Fruit fly (Drosophila melanogaster) whole organism, embryonic: Measurements from ENCODE around the gene CG31515.
A peak's percentile ranks its signal among the peaks of the same experiment; 100 is the strongest.

Experiments
- ATbp ChIP-seq: fragments of 200-800 bp; sonication (Bioruptor generic); optimal IDR thresholded peaks from 2 replicates; lab custom pipeline; 2017; ENCODE audit warnings: missing biosample characterization, mild to moderate bottlenecking, missing genetic modification characterization, missing genetic modification reagents
- Bteb2 ChIP-seq: fragments of 200-800 bp; sonication (Bioruptor generic); optimal IDR thresholded peaks from 2 replicates; lab custom pipeline; 2016; ENCODE audit warnings: missing biosample characterization, missing genetic modification characterization
- C15 ChIP-seq: fragments of 200-800 bp; sonication (Bioruptor generic); IDR thresholded peaks from 3 replicates; pipeline ENCODE4 v1.3.6; 2022; ENCODE audit warnings: missing biosample characterization, missing genetic modification characterization
- CG11398 ChIP-seq: fragments of 200-800 bp; sonication (Bioruptor generic); optimal IDR thresholded peaks from 2 replicates; lab custom pipeline; 2016; ENCODE audit warnings: missing biosample characterization, missing genetic modification characterization
- CG13287 ChIP-seq: fragments of 200-800 bp; sonication (Bioruptor generic); IDR thresholded peaks from 2 replicates; pipeline ENCODE4 v1.3.6; 2022; ENCODE audit warnings: missing biosample characterization, missing genetic modification characterization; ENCODE audit not compliant: partially characterized antibody
- CG1529 ChIP-seq: fragments of 200-800 bp; sonication (Bioruptor generic); optimal IDR thresholded peaks from 3 replicates; lab custom pipeline; 2018; ENCODE audit warnings: missing biosample characterization, missing genetic modification characterization
- CG15696 ChIP-seq: fragments of 200-800 bp; sonication (Bioruptor generic); optimal IDR thresholded peaks from 2 replicates; lab custom pipeline; 2019; ENCODE audit warnings: missing biosample characterization, mild to moderate bottlenecking, missing genetic modification characterization, moderate library complexity
- CG17359 ChIP-seq: fragments of 200-800 bp; sonication (Bioruptor generic); optimal IDR thresholded peaks from 3 replicates; lab custom pipeline; 2018; ENCODE audit warnings: missing biosample characterization, mild to moderate bottlenecking, missing genetic modification characterization, moderate library complexity
- CG17612 ChIP-seq: fragments of 200-800 bp; sonication (Bioruptor generic); IDR thresholded peaks from 2 replicates; pipeline ENCODE4 v1.3.6; 2022; ENCODE audit warnings: missing biosample characterization, missing genetic modification characterization
- CG17802 ChIP-seq: fragments of 200-800 bp; sonication (Bioruptor generic); optimal IDR thresholded peaks from 2 replicates; lab custom pipeline; 2018; ENCODE audit warnings: missing biosample characterization, mild to moderate bottlenecking, missing genetic modification characterization, moderate library complexity
- CG18764 ChIP-seq: fragments of 200-800 bp; sonication (Bioruptor generic); optimal IDR thresholded peaks from 3 replicates; lab custom pipeline; 2016; ENCODE audit warnings: missing biosample characterization, missing genetic modification characterization
- CG2120 ChIP-seq: fragments of 200-800 bp; sonication (Bioruptor generic); optimal IDR thresholded peaks from 3 replicates; lab custom pipeline; 2016; ENCODE audit warnings: missing biosample characterization, missing genetic modification characterization
- CG32772 ChIP-seq: fragments of 200-800 bp; sonication (Bioruptor generic); IDR thresholded peaks from 2 replicates; pipeline ENCODE4 v1.3.6; 2022; ENCODE audit warnings: missing biosample characterization, missing genetic modification characterization
- CG3995 ChIP-seq: fragments of 200-800 bp; sonication (Bioruptor generic); optimal IDR thresholded peaks from 3 replicates; lab custom pipeline; 2016; ENCODE audit warnings: missing biosample characterization, missing genetic modification characterization
- CG7786 ChIP-seq: fragments of 200-800 bp; sonication (Bioruptor generic); optimal IDR thresholded peaks from 2 replicates; lab custom pipeline; 2016; ENCODE audit warnings: missing biosample characterization, missing genetic modification characterization
- CG7963 ChIP-seq: fragments of 200-800 bp; sonication (Bioruptor generic); IDR thresholded peaks from 3 replicates; pipeline ENCODE4 v1.3.6; 2022; ENCODE audit warnings: missing biosample characterization, missing genetic modification characterization; ENCODE audit not compliant: partially characterized antibody
- CrebB ChIP-seq: fragments of 200-800 bp; sonication (Bioruptor generic); optimal IDR thresholded peaks from 3 replicates; lab custom pipeline; 2018; ENCODE audit warnings: missing biosample characterization, mild to moderate bottlenecking, missing genetic modification characterization
- Dll ChIP-seq: fragments of 200-800 bp; sonication (Bioruptor generic); IDR thresholded peaks from 4 replicates; pipeline ENCODE4 v1.3.6; 2022; ENCODE audit warnings: missing biosample characterization, missing genetic modification characterization; ENCODE audit not compliant: partially characterized antibody
- Doc2 ChIP-seq: fragments of 200-800 bp; sonication (Bioruptor generic); IDR thresholded peaks from 2 replicates; pipeline ENCODE4 v1.3.6; 2022; ENCODE audit warnings: missing biosample characterization, missing genetic modification characterization
- Ets65A ChIP-seq: fragments of 200-800 bp; sonication (Bioruptor generic); peaks from one replicate; lab custom pipeline; 2016; ENCODE audit warnings: missing biosample characterization, missing genetic modification characterization
- Ets97D ChIP-seq: fragments of 200-800 bp; sonication (Bioruptor generic); optimal IDR thresholded peaks from 3 replicates; lab custom pipeline; 2016; ENCODE audit warnings: missing biosample characterization, missing genetic modification characterization
- Gsc ChIP-seq: fragments of 200-800 bp; sonication (Bioruptor generic); IDR thresholded peaks from 2 replicates; pipeline ENCODE4 v1.3.6; 2022; ENCODE audit warnings: missing biosample characterization, missing genetic modification characterization
- Hsf ChIP-seq: fragments of 200-800 bp; sonication (Bioruptor generic); optimal IDR thresholded peaks from 3 replicates; lab custom pipeline; 2016; ENCODE audit warnings: missing biosample characterization, missing genetic modification characterization
- Lim3 ChIP-seq: fragments of 200-800 bp; sonication (Bioruptor generic); IDR thresholded peaks from 2 replicates; pipeline ENCODE4 v1.3.6; 2022; ENCODE audit warnings: missing biosample characterization, missing genetic modification characterization
- Lpt ChIP-seq: fragments of >200 bp; optimal IDR thresholded peaks from 2 replicates; lab custom pipeline; 2018; ENCODE audit warnings: missing biosample characterization, missing genetic modification characterization
- Mad ChIP-seq: fragments of 200-800 bp; sonication (Bioruptor generic); optimal IDR thresholded peaks from 2 replicates; lab custom pipeline; 2016; ENCODE audit warnings: missing biosample characterization, missing genetic modification characterization
- Myb ChIP-seq: fragments of 200-800 bp; sonication (Bioruptor generic); optimal IDR thresholded peaks from 2 replicates; lab custom pipeline; 2016; ENCODE audit warnings: missing biosample characterization, missing genetic modification characterization
- NfI ChIP-seq: fragments of 200-800 bp; sonication (Bioruptor generic); optimal IDR thresholded peaks from 3 replicates; lab custom pipeline; 2018; ENCODE audit warnings: missing biosample characterization, mild to moderate bottlenecking, missing genetic modification characterization, moderate library complexity
- Poxn ChIP-seq: fragments of 200-800 bp; sonication (Bioruptor generic); IDR thresholded peaks from 2 replicates; pipeline ENCODE4 v1.3.6; 2022; ENCODE audit warnings: missing biosample characterization, missing genetic modification characterization
- Spps ChIP-seq: fragments of 200-800 bp; sonication (Bioruptor generic); optimal IDR thresholded peaks from 2 replicates; lab custom pipeline; 2018; ENCODE audit warnings: missing biosample characterization, mild to moderate bottlenecking, missing genetic modification characterization
- Xrp1 ChIP-seq: fragments of 200-800 bp; sonication (Bioruptor generic); IDR thresholded peaks from 2 replicates; pipeline ENCODE4 v1.3.6; 2022; ENCODE audit warnings: missing biosample characterization, missing genetic modification characterization
- abd-A ChIP-seq: fragments of 200-800 bp; sonication (Bioruptor generic); optimal IDR thresholded peaks from 3 replicates; lab custom pipeline; 2019; ENCODE audit warnings: missing biosample characterization, mild to moderate bottlenecking, missing genetic modification characterization, moderate library complexity
- dati ChIP-seq: fragments of 200-800 bp; sonication (Bioruptor generic); IDR thresholded peaks from 2 replicates; pipeline ENCODE4 v1.3.6; 2022; ENCODE audit warnings: missing biosample characterization, missing genetic modification characterization
- ewg ChIP-seq: fragments of 200-800 bp; sonication (Bioruptor generic); optimal IDR thresholded peaks from 3 replicates; lab custom pipeline; 2017; ENCODE audit warnings: mild to moderate bottlenecking, missing biosample characterization, missing genetic modification reagents, missing genetic modification characterization
- gfzf ChIP-seq: fragments of 200-800 bp; sonication (Bioruptor generic); optimal IDR thresholded peaks from 2 replicates; lab custom pipeline; 2016; ENCODE audit warnings: missing biosample characterization, mild to moderate bottlenecking, missing genetic modification characterization, moderate library complexity
- grau ChIP-seq: fragments of 200-800 bp; optimal IDR thresholded peaks from 3 replicates; lab custom pipeline; 2019; ENCODE audit warnings: missing biosample characterization, mild to moderate bottlenecking, missing genetic modification characterization, moderate library complexity
- ken ChIP-seq: fragments of 200-800 bp; sonication (Bioruptor generic); IDR thresholded peaks from 3 replicates; pipeline ENCODE4 v1.3.6; 2022; ENCODE audit warnings: missing biosample characterization, missing genetic modification characterization
- mam ChIP-seq: fragments of 200-800 bp; sonication (Bioruptor generic); optimal IDR thresholded peaks from 3 replicates; lab custom pipeline; 2016; ENCODE audit warnings: missing biosample characterization, missing genetic modification characterization
- nerfin-2 ChIP-seq: fragments of 200-800 bp; sonication (Bioruptor generic); IDR thresholded peaks from 2 replicates; pipeline ENCODE4 v1.3.6; 2022; ENCODE audit warnings: missing biosample characterization, missing genetic modification characterization; ENCODE audit not compliant: partially characterized antibody
- nmo ChIP-seq: fragments of 200-800 bp; sonication (Bioruptor generic); optimal IDR thresholded peaks from 2 replicates; lab custom pipeline; 2018; ENCODE audit warnings: missing biosample characterization, mild to moderate bottlenecking, missing genetic modification characterization, moderate library complexity
- rib ChIP-seq: fragments of 200-800 bp; sonication (Bioruptor generic); IDR thresholded peaks from 2 replicates; pipeline ENCODE4 v1.3.6; 2022; ENCODE audit warnings: missing biosample characterization, missing genetic modification characterization
- row ChIP-seq: fragments of 200-800 bp; sonication (Bioruptor generic); IDR thresholded peaks from 3 replicates; pipeline ENCODE4 v1.3.6; 2022; ENCODE audit warnings: missing biosample characterization, missing genetic modification characterization
- salm ChIP-seq: fragments of 200-800 bp; sonication (Bioruptor generic); optimal IDR thresholded peaks from 2 replicates; lab custom pipeline; 2018; ENCODE audit warnings: missing biosample characterization, mild to moderate bottlenecking, missing genetic modification characterization
- sens-2 ChIP-seq: fragments of 200-800 bp; sonication (Bioruptor generic); IDR thresholded peaks from 2 replicates; pipeline ENCODE4 v1.3.6; 2022; ENCODE audit warnings: missing biosample characterization, missing genetic modification characterization
- so ChIP-seq: fragments of 200-800 bp; sonication (Bioruptor generic); IDR thresholded peaks from 3 replicates; pipeline ENCODE4 v1.3.6; 2022; ENCODE audit warnings: missing biosample characterization, missing genetic modification characterization
- sob ChIP-seq: fragments of 200-800 bp; sonication (Bioruptor generic); IDR thresholded peaks from 2 replicates; pipeline ENCODE4 v1.3.6; 2022; ENCODE audit warnings: missing biosample characterization, missing genetic modification characterization
- stwl ChIP-seq: fragments of 200-800 bp; sonication (Bioruptor generic); optimal IDR thresholded peaks from 3 replicates; lab custom pipeline; 2018; ENCODE audit warnings: missing biosample characterization, mild to moderate bottlenecking, missing genetic modification characterization, moderate library complexity
- tin ChIP-seq: fragments of 200-800 bp; sonication (Bioruptor generic); optimal IDR thresholded peaks from 3 replicates; lab custom pipeline; 2016; ENCODE audit warnings: missing biosample characterization, missing genetic modification characterization

CG31515 gene

DNA sequence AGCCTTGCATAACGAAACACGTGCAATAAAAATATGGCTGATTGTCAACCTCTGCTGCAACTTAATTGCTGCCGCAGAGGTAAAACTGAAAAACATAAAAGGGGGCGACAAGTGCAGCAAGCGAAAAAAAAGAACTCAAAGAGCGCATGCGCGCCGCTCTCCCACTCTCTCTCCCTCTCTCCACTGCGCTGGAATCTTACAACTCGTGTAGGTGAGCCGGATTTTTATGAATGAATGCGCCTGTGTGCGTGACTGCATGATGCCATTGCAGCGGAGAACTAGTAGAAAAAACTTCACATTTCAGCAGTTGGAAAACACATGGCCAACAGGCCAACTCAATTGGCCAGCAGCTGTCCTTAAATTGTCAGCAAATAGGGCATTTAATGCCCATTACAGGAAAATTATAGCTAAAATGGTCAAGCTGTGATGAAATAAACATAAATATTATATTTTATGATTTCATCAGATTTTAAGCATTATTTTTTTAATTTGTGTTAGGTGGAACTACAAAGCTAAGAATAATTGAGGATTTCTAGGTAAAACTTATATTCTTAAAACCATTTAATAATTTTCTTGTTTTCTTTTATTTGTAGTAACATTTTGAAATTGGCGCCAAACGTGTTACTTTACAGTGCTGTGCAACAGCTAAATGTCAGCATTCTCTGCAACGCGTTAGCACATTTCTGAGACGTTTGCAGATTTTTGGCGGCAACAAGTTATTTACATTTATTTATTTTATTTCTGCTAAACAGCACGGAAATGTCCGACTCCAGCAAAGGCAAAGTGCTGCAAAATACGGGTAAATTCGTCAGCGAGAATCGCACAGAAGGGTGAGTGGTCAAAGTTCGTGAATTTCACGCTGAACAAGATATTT lies 41.0 kb downstream of the CG31515 start, which contains the start of gene PolE1 (continued):
- peak; percentile 29; the same call in 1 of the 2 replicates for TF ChIP-seq CG13287 (GFP tag; lab: Robert Waterston, UW)
- peak; percentile 20 for TF ChIP-seq ewg (GFP tag; lab: Kevin White, UChicago)
- TF ChIP-seq Mad, result peak; percentile 2
- peak; percentile 1 for TF ChIP-seq grau (tag; lab: Kevin White, UChicago)
- TF ChIP-seq nerfin-2 (GFP tag; lab: Robert Waterston, UW), result 0 out of 2 replicates have a peak, but pooled peaks have one; percentile 29
- no peak for TF ChIP-seq CG15696 (tag; lab: Kevin White, UChicago)
- peak; percentile 16 for TF ChIP-seq tin (GFP tag; lab: Kevin White, UChicago)
- TF ChIP-seq Ets65A (GFP tag; lab: Kevin White, UChicago), result peak; percentile 82
- TF ChIP-seq rib, result peak; percentile 73
- no peak for TF ChIP-seq CG17359 (tag; lab: Kevin White, UChicago)
- no peak for TF ChIP-seq ATbp (GFP tag; lab: Kevin White, UChicago)
- peak; percentile 27 for TF ChIP-seq nmo (GFP tag; lab: Kevin White, UChicago)
- TF ChIP-seq ken (GFP tag; lab: Robert Waterston, UW), result peak; percentile 31; the same call in 1 of the 3 replicates
- TF ChIP-seq so (GFP tag; lab: Robert Waterston, UW), result no peak
- TF ChIP-seq Ets97D (GFP tag; lab: Kevin White, UChicago), result peak; percentile 52
- TF ChIP-seq CG2120, result peak; percentile 40
- 0 out of 4 replicates have a peak, but pooled peaks have one; percentile 34 for TF ChIP-seq Dll (GFP tag; lab: Robert Waterston, UW)
- TF ChIP-seq sob (GFP tag; lab: Robert Waterston, UW), result peak; percentile 10; the same call in 1 of the 2 replicates
- peak; percentile 3 for TF ChIP-seq mam (GFP tag; lab: Kevin White, UChicago)
- peak; percentile 68 for TF ChIP-seq stwl (tag; lab: Kevin White, UChicago)
- peak; percentile 11 for TF ChIP-seq NfI (GFP tag; lab: Kevin White, UChicago)
- TF ChIP-seq row (GFP tag; lab: Robert Waterston, UW), result peak; percentile 19; the same call in 1 of the 3 replicates
- TF ChIP-seq Doc2 (GFP tag; lab: Robert Waterston, UW), result no peak
- TF ChIP-seq, all 482 proteins: peak for 88

DNA sequence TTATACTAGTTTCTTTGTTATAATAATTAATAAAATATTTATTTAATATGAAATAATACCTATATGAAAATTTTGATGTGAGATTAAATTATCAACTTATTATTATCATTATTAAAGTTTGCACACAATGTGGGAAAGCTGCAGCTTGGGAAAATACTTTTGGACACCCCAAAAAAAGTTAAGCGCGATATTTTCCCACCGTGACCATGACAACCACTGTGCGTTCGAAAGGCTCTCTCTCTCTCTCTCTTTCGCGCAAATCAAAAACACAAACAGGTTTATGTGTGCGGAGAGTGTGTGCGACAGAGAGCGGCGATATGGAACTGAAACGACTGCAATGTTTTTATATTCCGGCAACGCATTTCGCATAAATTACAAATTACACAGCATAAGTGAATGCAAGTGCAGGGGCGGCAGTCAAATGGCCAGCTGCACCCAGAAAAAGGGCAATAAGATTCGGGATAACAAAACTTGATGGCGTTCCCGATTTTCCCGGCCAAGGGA lies 41.8 kb downstream of the CG31515 start:
- no peak for TF ChIP-seq sens-2
- TF ChIP-seq Spps (tag; lab: Kevin White, UChicago), result peak; percentile 24
- TF ChIP-seq Gsc (GFP tag; lab: Robert Waterston, UW), result no peak
- no peak for TF ChIP-seq dati (GFP tag; lab: Robert Waterston, UW)
- peak; percentile 3 for TF ChIP-seq CG1529
- TF ChIP-seq salm (tag; lab: Kevin White, UChicago), result no peak
- no peak for TF ChIP-seq CrebB (tag; lab: Kevin White, UChicago)
- TF ChIP-seq CG18764 (GFP tag; lab: Kevin White, UChicago), result no peak
- TF ChIP-seq CG7786 (GFP tag; lab: Kevin White, UChicago), result no peak
- TF ChIP-seq CG17802 (tag; lab: Kevin White, UChicago), result no peak
- TF ChIP-seq Bteb2, result no peak
- no peak for TF ChIP-seq Lim3
- no peak for TF ChIP-seq abd-A
- TF ChIP-seq Xrp1 (GFP tag; lab: Robert Waterston, UW), result peak; percentile 74
- TF ChIP-seq CG32772 (GFP tag; lab: Robert Waterston, UW), result no peak
- TF ChIP-seq rib, result no peak
- no peak for TF ChIP-seq gfzf (GFP tag; lab: Kevin White, UChicago)
- TF ChIP-seq C15 (GFP tag; lab: Robert Waterston, UW), result no peak
- no peak for TF ChIP-seq Hsf (GFP tag; lab: Kevin White, UChicago)
- no peak for TF ChIP-seq Lpt
- TF ChIP-seq CG7963 (GFP tag; lab: Robert Waterston, UW), result 0 out of 3 replicates have a peak, but pooled peaks have one; percentile 14
- TF ChIP-seq Myb, result no peak
- no peak for TF ChIP-seq CG3995 (GFP tag; lab: Kevin White, UChicago)
- TF ChIP-seq CG17612 (GFP tag; lab: Robert Waterston, UW), result no peak
- no peak for TF ChIP-seq CG11398 (GFP tag; lab: Kevin White, UChicago)
- TF ChIP-seq Poxn (GFP tag; lab: Robert Waterston, UW), result no peak
